ENCODE assay signal across 1 fruit fly cellular context in genomic region chr2L:15643791-15644190, dm6.
TF ChIP-seq lines count a peak whose summit lies in the region.

No protein-coding gene starts in this region.

TF ChIP-seq in whole organism, embryonic, 481 proteins besides CTCF, POLR2A, EP300 and RAD21 (continued from another document):
- peak; percentile 6 for TF ChIP-seq CG4424 (GFP tag; optimal IDR thresholded peaks at IDR 0.05; lab: Kevin White, UChicago)
- no peak for TF ChIP-seq CG15601 (tag; optimal IDR thresholded peaks at IDR 0.05; lab: Kevin White, UChicago)
- no peak for TF ChIP-seq Side (GFP tag; optimal IDR thresholded peaks at IDR 0.05; lab: Kevin White, UChicago)
- TF ChIP-seq CG10959 (GFP tag; IDR thresholded peaks at IDR 0.05; lab: Robert Waterston, UW), result 0 out of 2 replicates have a peak, but pooled peaks have one; percentile 13
- no peak for TF ChIP-seq nau (GFP tag; optimal IDR thresholded peaks at IDR 0.05; lab: Kevin White, UChicago)
- TF ChIP-seq CG33213 (GFP tag; optimal IDR thresholded peaks at IDR 0.05; lab: Kevin White, UChicago), result no peak
- 0 out of 2 replicates have a peak, but pooled peaks have one; percentile 13 for TF ChIP-seq Taf1 (GFP tag; IDR thresholded peaks at IDR 0.05; lab: Robert Waterston, UW)
- no peak for TF ChIP-seq ara (GFP tag; IDR thresholded peaks at IDR 0.05; lab: Robert Waterston, UW)
- no peak for TF ChIP-seq knrl (GFP tag; IDR thresholded peaks at IDR 0.05; lab: Robert Waterston, UW; ENCODE audit: partially characterized antibody)
- peak; percentile 90 for TF ChIP-seq Dip2 (GFP tag; IDR thresholded peaks at IDR 0.05; lab: Robert Waterston, UW)
- peak; percentile 5 for TF ChIP-seq CG9609 (GFP tag; optimal IDR thresholded peaks at IDR 0.05; lab: Kevin White, UChicago)
- TF ChIP-seq CG5245 (GFP tag; optimal IDR thresholded peaks at IDR 0.05; lab: Kevin White, UChicago), result peak; percentile 20
- peak; percentile 31 for TF ChIP-seq CG30403 (GFP tag; optimal IDR thresholded peaks at IDR 0.05; lab: Kevin White, UChicago)
- no peak for TF ChIP-seq Rx (GFP tag; IDR thresholded peaks at IDR 0.05; lab: Robert Waterston, UW)
- no peak for TF ChIP-seq Atf6 (GFP tag; IDR thresholded peaks at IDR 0.05; lab: Robert Waterston, UW)
- TF ChIP-seq CG8290 (GFP tag; optimal IDR thresholded peaks at IDR 0.05; lab: Kevin White, UChicago), result no peak
- TF ChIP-seq CG8290 (tag; optimal IDR thresholded peaks at IDR 0.05; lab: Kevin White, UChicago), result no peak
- peak in 1 of 2 experiments; percentile 8 for TF ChIP-seq chif (GFP tag; optimal IDR thresholded peaks at IDR 0.05; lab: Kevin White, UChicago)
- no peak for TF ChIP-seq GATAe (GFP tag; conservative IDR thresholded peaks at IDR 0.05; lab: Robert Waterston, UW)
- TF ChIP-seq en (GFP tag; optimal IDR thresholded peaks at IDR 0.05; lab: Kevin White, UChicago), result peak; percentile 23
- no peak for TF ChIP-seq Pdp1 (GFP tag; optimal IDR thresholded peaks at IDR 0.05; lab: Kevin White, UChicago)
- peak; percentile 64 for TF ChIP-seq stwl (tag; optimal IDR thresholded peaks at IDR 0.05; lab: Kevin White, UChicago)
- peak; percentile 24 for TF ChIP-seq CG8944 (GFP tag; optimal IDR thresholded peaks at IDR 0.05; lab: Kevin White, UChicago)
- TF ChIP-seq CG10654 (GFP tag; optimal IDR thresholded peaks at IDR 0.05; lab: Kevin White, UChicago), result peak; percentile 10
- no peak for TF ChIP-seq CG4360 (GFP tag; IDR thresholded peaks at IDR 0.05; lab: Robert Waterston, UW)
- peak; percentile 64 for TF ChIP-seq sens (GFP tag; lab: Kevin White, UChicago)
- TF ChIP-seq mam (GFP tag; optimal IDR thresholded peaks at IDR 0.05; lab: Kevin White, UChicago), result peak; percentile 9
- TF ChIP-seq CG13296 (GFP tag; optimal IDR thresholded peaks at IDR 0.05; lab: Kevin White, UChicago), result no peak
